Worm (Caenorhabditis elegans) whole organism, L3 larva: Measurements from ENCODE around the gene F38B7.17.

Source experiments
- R02D3.7 ChIP-seq: fragments of 150-350 bp; optimal IDR thresholded peaks from 2 replicates; lab custom pipeline; 2014; ENCODE audit warnings: missing biosample characterization, missing genetic modification characterization
- ZK546.5 ChIP-seq: sonication (generic microtip); optimal IDR thresholded peaks from 2 replicates; lab custom pipeline; 2017; ENCODE audit warnings: missing biosample characterization, missing genetic modification characterization
- aly-2 ChIP-seq: fragments of 150-350 bp; optimal IDR thresholded peaks from 2 replicates; lab custom pipeline; 2014; ENCODE audit warnings: missing biosample characterization, missing genetic modification characterization
- ceh-16 ChIP-seq: sonication (generic microtip); optimal IDR thresholded peaks from 2 replicates; lab custom pipeline; 2017; ENCODE audit warnings: missing biosample characterization, missing genetic modification characterization
- ceh-28 ChIP-seq: fragments of 150-350 bp; optimal IDR thresholded peaks from 2 replicates; lab custom pipeline; 2014; ENCODE audit warnings: missing biosample characterization, missing genetic modification reagents, missing genetic modification characterization
- ceh-82 ChIP-seq: fragments of 150-350 bp; optimal IDR thresholded peaks from 2 replicates; lab custom pipeline; 2014; ENCODE audit warnings: missing biosample characterization, missing genetic modification characterization
- egl-27 ChIP-seq: sonication (generic microtip); optimal IDR thresholded peaks from 4 replicates; lab custom pipeline; 2017; ENCODE audit warnings: missing biosample characterization, missing genetic modification reagents, missing genetic modification characterization
- egl-5 ChIP-seq: fragments of 150-350 bp; optimal IDR thresholded peaks from 2 replicates; lab custom pipeline; 2017; ENCODE audit warnings: missing biosample characterization, missing genetic modification reagents, missing genetic modification characterization, inconsistent platforms
- elt-1 ChIP-seq: fragments of 150-350 bp; optimal IDR thresholded peaks from 2 replicates; lab custom pipeline; 2014; ENCODE audit warnings: missing biosample characterization, missing genetic modification characterization
- elt-2 ChIP-seq: sonication (generic microtip); optimal IDR thresholded peaks from 2 replicates; lab custom pipeline; 2016; ENCODE audit warnings: missing genetic modification reagents, mild to moderate bottlenecking, missing genetic modification characterization, missing compliant biosample characterization
- elt-3 ChIP-seq, 3 experiments: fragments of 150-350 bp in 1 of 3; sonication (generic microtip) in 2 of 3; optimal IDR thresholded peaks; 2 replicates in 2 of 3; 4 replicates in 1 of 3; lab custom pipeline; 2014 to 2017; ENCODE audit warnings: missing biosample characterization in 3 of 3, missing genetic modification characterization in 3 of 3
- eor-1 ChIP-seq, 2 experiments: fragments of 150-350 bp; optimal IDR thresholded peaks; 2 replicates each; lab custom pipeline; 2014 to 2018; ENCODE audit warnings: missing biosample characterization in 2 of 2, missing genetic modification characterization in 2 of 2
- fkh-2 ChIP-seq: fragments of 150-350 bp; optimal IDR thresholded peaks from 2 replicates; lab custom pipeline; 2014; ENCODE audit warnings: missing biosample characterization, missing genetic modification reagents, missing genetic modification characterization
- hmg-11 ChIP-seq: sonication (generic microtip); optimal IDR thresholded peaks from 2 replicates; lab custom pipeline; 2016; ENCODE audit warnings: missing genetic modification characterization, missing compliant biosample characterization
- jun-1 ChIP-seq: fragments of 150-350 bp; optimal IDR thresholded peaks from 2 replicates; lab custom pipeline; 2014; ENCODE audit warnings: missing biosample characterization, missing genetic modification reagents, missing genetic modification characterization
- lin-39 ChIP-seq: fragments of 150-350 bp; optimal IDR thresholded peaks from 2 replicates; lab custom pipeline; 2018; ENCODE audit warnings: missing biosample characterization, missing genetic modification reagents, missing genetic modification characterization
- lsy-12 ChIP-seq: sonication (generic microtip); optimal IDR thresholded peaks from 2 replicates; lab custom pipeline; 2016; ENCODE audit warnings: mild to moderate bottlenecking, missing genetic modification characterization, missing compliant biosample characterization
- mdl-1 ChIP-seq: fragments of 150-350 bp; optimal IDR thresholded peaks from 2 replicates; lab custom pipeline; 2014; ENCODE audit warnings: missing biosample characterization, missing genetic modification characterization
- mml-1 ChIP-seq: fragments of 150-350 bp; sonication (generic microtip); optimal IDR thresholded peaks from 3 replicates; lab custom pipeline; 2014; ENCODE audit warnings: missing biosample characterization, missing genetic modification characterization
- nfya-1 ChIP-seq: sonication (generic microtip); optimal IDR thresholded peaks from 2 replicates; lab custom pipeline; 2017; ENCODE audit warnings: missing genetic modification characterization, mild to moderate bottlenecking, missing compliant biosample characterization, antibody characterized with exemption, moderate library complexity; ENCODE audit not compliant: insufficient read depth
- nhr-12 ChIP-seq: fragments of 150-350 bp; optimal IDR thresholded peaks from 2 replicates; lab custom pipeline; 2014; ENCODE audit warnings: missing biosample characterization, missing genetic modification characterization
- nhr-23 ChIP-seq: fragments of 150-350 bp; optimal IDR thresholded peaks from 2 replicates; lab custom pipeline; 2014; ENCODE audit warnings: missing biosample characterization, missing genetic modification reagents, missing genetic modification characterization
- nhr-237 ChIP-seq: fragments of 150-350 bp; optimal IDR thresholded peaks from 2 replicates; lab custom pipeline; 2014; ENCODE audit warnings: missing biosample characterization, missing genetic modification characterization
- nhr-25 ChIP-seq: sonication (generic microtip); optimal IDR thresholded peaks from 2 replicates; lab custom pipeline; 2017; ENCODE audit warnings: missing biosample characterization, missing genetic modification characterization
- nhr-28 ChIP-seq: fragments of 150-350 bp; optimal IDR thresholded peaks from 2 replicates; lab custom pipeline; 2014; ENCODE audit warnings: missing biosample characterization, missing genetic modification characterization
- nhr-43 ChIP-seq: sonication (generic microtip); optimal IDR thresholded peaks from 2 replicates; lab custom pipeline; 2016; ENCODE audit warnings: mild to moderate bottlenecking, missing genetic modification characterization, missing compliant biosample characterization; ENCODE audit not compliant: poor library complexity, severe bottlenecking
- nhr-67 ChIP-seq: fragments of 150-350 bp; optimal IDR thresholded peaks from 2 replicates; lab custom pipeline; 2014; ENCODE audit warnings: missing biosample characterization, missing genetic modification characterization
- nhr-76 ChIP-seq: fragments of 150-350 bp; sonication (generic microtip); optimal IDR thresholded peaks from 5 replicates; lab custom pipeline; 2014; ENCODE audit warnings: missing biosample characterization, missing genetic modification characterization
- nhr-77 ChIP-seq: fragments of 150-350 bp; optimal IDR thresholded peaks from 2 replicates; lab custom pipeline; 2014; ENCODE audit warnings: missing biosample characterization, missing genetic modification characterization
- pha-4 ChIP-seq: fragments of 150-350 bp; optimal IDR thresholded peaks from 2 replicates; lab custom pipeline; 2014; ENCODE audit warnings: missing biosample characterization, missing genetic modification reagents, missing genetic modification characterization
- pqm-1 ChIP-seq: fragments of 150-350 bp; optimal IDR thresholded peaks from 2 replicates; lab custom pipeline; 2017; ENCODE audit warnings: missing biosample characterization, missing genetic modification characterization, inconsistent platforms
- sea-2 ChIP-seq: fragments of 150-350 bp; sonication (generic microtip); optimal IDR thresholded peaks from 4 replicates; lab custom pipeline; 2014; ENCODE audit warnings: missing biosample characterization, missing genetic modification reagents, missing genetic modification characterization
- skn-1 ChIP-seq: fragments of 150-350 bp; optimal IDR thresholded peaks from 2 replicates; lab custom pipeline; 2014; ENCODE audit warnings: missing biosample characterization, missing genetic modification characterization
- snpc-4 ChIP-seq: fragments of 150-350 bp; optimal IDR thresholded peaks from 2 replicates; lab custom pipeline; 2014; ENCODE audit warnings: missing biosample characterization, missing genetic modification characterization
- tbx-2 ChIP-seq: sonication (generic microtip); optimal IDR thresholded peaks from 2 replicates; lab custom pipeline; 2016; ENCODE audit warnings: mild to moderate bottlenecking, missing genetic modification characterization, missing compliant biosample characterization
- zag-1 ChIP-seq: fragments of 150-350 bp; optimal IDR thresholded peaks from 2 replicates; lab custom pipeline; 2014; ENCODE audit warnings: missing biosample characterization, missing genetic modification characterization
- ztf-11 ChIP-seq: fragments of 150-350 bp; optimal IDR thresholded peaks from 2 replicates; lab custom pipeline; 2014; ENCODE audit warnings: missing biosample characterization, missing genetic modification characterization

Gene F38B7.17

DNA sequence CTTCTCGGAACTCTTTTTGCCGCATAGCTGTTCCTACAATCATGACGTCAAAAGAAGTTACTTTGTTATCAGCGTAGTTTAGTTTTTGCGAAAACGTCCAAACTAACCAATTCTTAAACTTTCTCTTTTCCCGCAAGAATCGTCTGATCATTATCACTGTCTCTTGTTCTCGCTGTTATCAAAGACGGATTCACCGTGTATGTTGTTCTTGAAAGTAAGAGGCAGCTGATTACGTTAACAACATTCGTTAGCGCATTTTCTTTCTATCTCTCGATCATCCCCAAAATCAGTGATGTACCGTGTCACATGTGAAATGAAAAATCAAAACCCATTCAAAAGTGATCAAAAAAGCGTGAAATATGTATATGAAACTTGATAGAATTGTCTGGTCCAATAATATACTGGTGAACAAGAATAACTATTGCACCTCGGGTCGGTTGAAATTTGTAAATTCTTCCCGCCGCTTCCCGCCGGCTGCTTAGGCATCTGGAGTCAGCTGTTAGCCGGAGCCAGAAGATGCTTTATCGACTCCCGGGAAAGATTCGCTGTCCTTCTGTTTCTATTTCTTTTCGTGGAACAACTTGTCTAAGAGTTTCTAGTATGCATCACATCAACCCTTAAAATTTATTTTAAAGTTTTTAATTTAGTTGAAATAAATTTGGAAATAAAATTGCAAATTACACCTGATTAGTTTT lies 14.1 kb downstream of the F38B7.17 start:
- TF ChIP-seq nhr-67 (tag; lab: Kevin White, UChicago) = no peak
- TF ChIP-seq elt-2 (tag; lab: Kevin White, UChicago) = peak; percentile 92
- TF ChIP-seq pqm-1 = peak; percentile 96
- TF ChIP-seq jun-1 (tag; lab: Kevin White, UChicago) = peak; percentile 49
- no peak for TF ChIP-seq snpc-4 (tag; lab: Kevin White, UChicago)
- no peak for TF ChIP-seq mml-1 (tag; lab: Kevin White, UChicago)
- no peak for TF ChIP-seq lsy-12 (tag; lab: Kevin White, UChicago)
- no peak for TF ChIP-seq egl-27 (tag; lab: Kevin White, UChicago)
- no peak for TF ChIP-seq nhr-28 (tag; lab: Kevin White, UChicago)
- TF ChIP-seq nhr-25 (tag; lab: Kevin White, UChicago) = peak; percentile 34
- no peak for TF ChIP-seq R02D3.7 (tag; lab: Kevin White, UChicago)
- TF ChIP-seq elt-3 (tag; optimal IDR thresholded peaks at IDR 0.05; lab: Kevin White, UChicago) = peak in 1 of 3 experiments; percentile 30
- peak; percentile 24 for TF ChIP-seq nhr-23 (tag; lab: Kevin White, UChicago)
- TF ChIP-seq ztf-11 (tag; lab: Kevin White, UChicago) = no peak
- no peak for TF ChIP-seq mdl-1
- peak; percentile 13 for TF ChIP-seq pha-4 (tag; lab: Kevin White, UChicago)
- no peak for TF ChIP-seq eor-1 (tag; optimal IDR thresholded peaks at IDR 0.05; lab: Kevin White, UChicago)
- peak; percentile 65 for TF ChIP-seq nhr-43 (tag; lab: Kevin White, UChicago)

ce11 chrV:11533365-11533949 lies 15.3 kb downstream of the F38B7.17 start:
- TF ChIP-seq nhr-43 (tag; lab: Kevin White, UChicago) = no peak
- no peak for TF ChIP-seq jun-1 (tag; lab: Kevin White, UChicago)
- TF ChIP-seq ceh-28 (tag; lab: Kevin White, UChicago) = no peak
- no peak for TF ChIP-seq skn-1 (tag; lab: Kevin White, UChicago)
- TF ChIP-seq elt-1 = peak; percentile 41
- TF ChIP-seq nhr-12 = no peak

ce11 chrV:11532964-11533363 lies 15.8 kb downstream of the F38B7.17 start:
- TF ChIP-seq tbx-2 (tag; lab: Kevin White, UChicago) = peak; percentile 7
- peak; percentile 53 for TF ChIP-seq elt-1
- peak; percentile 5 for TF ChIP-seq egl-27 (tag; lab: Kevin White, UChicago)
- peak; percentile 60 for TF ChIP-seq nhr-43 (tag; lab: Kevin White, UChicago)
- peak; percentile 81 for TF ChIP-seq nhr-23 (tag; lab: Kevin White, UChicago)
- TF ChIP-seq nhr-237 (tag; lab: Kevin White, UChicago) = no peak
- TF ChIP-seq nhr-25 (tag; lab: Kevin White, UChicago) = peak; percentile 95
- TF ChIP-seq nhr-76 (tag; lab: Kevin White, UChicago) = no peak
- TF ChIP-seq, all 47 proteins: peak for 6

- TF ChIP-seq ZK546.5 (no peak), eor-1 (tag; optimal IDR thresholded peaks at IDR 0.05; lab: Kevin White, UChicago) (no peak), nhr-25 (tag; lab: Kevin White, UChicago) (no peak), nhr-67 (tag; lab: Kevin White, UChicago) (no peak), fkh-2 (no peak), lin-39 (no peak), elt-3 (tag; optimal IDR thresholded peaks at IDR 0.05; lab: Kevin White, UChicago) (no peak), pha-4 (tag; lab: Kevin White, UChicago) (no peak), tbx-2 (tag; lab: Kevin White, UChicago) (no peak), aly-2 (tag; lab: Kevin White, UChicago) (no peak), nfya-1 (tag; lab: Kevin White, UChicago) (no peak), zag-1 (tag; lab: Kevin White, UChicago) (no peak), sea-2 (GFP tag; lab: Kevin White, UChicago) (no peak), hmg-11 (tag; lab: Kevin White, UChicago) (no peak), egl-5 (tag; lab: Kevin White, UChicago) (no peak), mml-1 (tag; lab: Kevin White, UChicago) (no peak), nhr-77 (tag; lab: Kevin White, UChicago) (no peak), ceh-16 (tag; lab: Kevin White, UChicago) (no peak), ceh-82 (no peak)
These were observed 16.3 kb downstream of the F38B7.17 start for ce11 chrV:11532535-11532853.
